Fruit fly (Drosophila melanogaster) whole organism, embryonic: Measurements from ENCODE around the gene CG6000.

Experiments used
- Aef1 ChIP-seq: fragments of 200-800 bp; sonication (Bioruptor generic); IDR thresholded peaks from 3 replicates; pipeline ENCODE4 v1.3.6; 2022; ENCODE audit warnings: missing biosample characterization, missing genetic modification characterization
- Asciz ChIP-seq: fragments of 200-800 bp; sonication (Bioruptor generic); optimal IDR thresholded peaks from 2 replicates; lab custom pipeline; 2017; ENCODE audit warnings: missing biosample characterization, mild to moderate bottlenecking, missing genetic modification characterization, missing genetic modification reagents
- CG10147 ChIP-seq: fragments of 200-800 bp; sonication (Bioruptor generic); optimal IDR thresholded peaks from 2 replicates; lab custom pipeline; 2019; ENCODE audit warnings: missing biosample characterization, mild to moderate bottlenecking, missing genetic modification characterization, moderate library complexity
- CG10462 ChIP-seq: fragments of 200-800 bp; sonication (Bioruptor generic); optimal IDR thresholded peaks from 2 replicates; lab custom pipeline; 2016; ENCODE audit warnings: missing biosample characterization, missing genetic modification characterization
- CG12155 ChIP-seq: fragments of 200-800 bp; sonication (Bioruptor generic); optimal IDR thresholded peaks from 3 replicates; lab custom pipeline; 2016; ENCODE audit warnings: missing biosample characterization, missing genetic modification characterization
- CG14710 ChIP-seq: fragments of 200-800 bp; sonication (Bioruptor generic); optimal IDR thresholded peaks from 3 replicates; lab custom pipeline; 2019; ENCODE audit warnings: missing biosample characterization, mild to moderate bottlenecking, missing genetic modification characterization, moderate library complexity
- CG14965 ChIP-seq: fragments of 200-800 bp; sonication (Bioruptor generic); optimal IDR thresholded peaks from 2 replicates; lab custom pipeline; 2016; ENCODE audit warnings: missing biosample characterization, missing genetic modification characterization, borderline replicate concordance
- CG18262 ChIP-seq: fragments of 200-800 bp; optimal IDR thresholded peaks from 3 replicates; lab custom pipeline; 2019; ENCODE audit warnings: missing biosample characterization, mild to moderate bottlenecking, missing genetic modification characterization, moderate library complexity
- CG1832 ChIP-seq: fragments of 200-800 bp; sonication (Bioruptor generic); optimal IDR thresholded peaks from 2 replicates; lab custom pipeline; 2017; ENCODE audit warnings: missing biosample characterization, mild to moderate bottlenecking, missing genetic modification characterization, inconsistent platforms
- CG18619 ChIP-seq: fragments of 200-800 bp; sonication (Bioruptor generic); optimal IDR thresholded peaks from 3 replicates; lab custom pipeline; 2017; ENCODE audit warnings: missing biosample characterization, mild to moderate bottlenecking, missing genetic modification characterization
- CG2120 ChIP-seq: fragments of 200-800 bp; sonication (Bioruptor generic); optimal IDR thresholded peaks from 3 replicates; lab custom pipeline; 2016; ENCODE audit warnings: missing biosample characterization, missing genetic modification characterization
- CG2712 ChIP-seq: fragments of 200-800 bp; optimal IDR thresholded peaks from 3 replicates; lab custom pipeline; 2019; ENCODE audit warnings: missing biosample characterization, mild to moderate bottlenecking, missing genetic modification characterization, moderate library complexity
- CG2889 ChIP-seq: fragments of 200-800 bp; sonication (Bioruptor generic); IDR thresholded peaks from 3 replicates; pipeline ENCODE4 v1.3.6; 2022; ENCODE audit warnings: missing biosample characterization, missing genetic modification characterization
- CG31365 ChIP-seq: fragments of 200-800 bp; sonication (Bioruptor generic); optimal IDR thresholded peaks from 2 replicates; lab custom pipeline; 2018; ENCODE audit warnings: missing biosample characterization, mild to moderate bottlenecking, missing genetic modification characterization
- CG32532 ChIP-seq: fragments of 200-800 bp; sonication (Bioruptor generic); IDR thresholded peaks from 2 replicates; pipeline ENCODE4 v1.3.6; 2022; ENCODE audit warnings: missing biosample characterization, missing genetic modification characterization
- CG32772 ChIP-seq: fragments of 200-800 bp; sonication (Bioruptor generic); IDR thresholded peaks from 2 replicates; pipeline ENCODE4 v1.3.6; 2022; ENCODE audit warnings: missing biosample characterization, missing genetic modification characterization
- CG7928 ChIP-seq: fragments of 200-800 bp; sonication (Bioruptor generic); optimal IDR thresholded peaks from 2 replicates; lab custom pipeline; 2017; ENCODE audit warnings: missing biosample characterization, mild to moderate bottlenecking, missing genetic modification characterization
- CG8290 ChIP-seq, 3 experiments: fragments of 200-800 bp; sonication (Bioruptor generic); optimal IDR thresholded peaks; 2 replicates each; lab custom pipeline; 2016 to 2019; ENCODE audit warnings: missing biosample characterization in 3 of 3, missing genetic modification characterization in 3 of 3, mild to moderate bottlenecking in 2 of 3, moderate library complexity in 1 of 3
- CG9609 ChIP-seq: fragments of 200-800 bp; sonication (Bioruptor generic); optimal IDR thresholded peaks from 3 replicates; lab custom pipeline; 2016; ENCODE audit warnings: missing biosample characterization, missing genetic modification characterization
- Elba2 ChIP-seq: fragments of 200-800 bp; sonication (Bioruptor generic); optimal IDR thresholded peaks from 3 replicates; lab custom pipeline; 2016; ENCODE audit warnings: missing biosample characterization, missing genetic modification characterization
- Ets65A ChIP-seq: fragments of 200-800 bp; sonication (Bioruptor generic); peaks from one replicate; lab custom pipeline; 2016; ENCODE audit warnings: missing biosample characterization, missing genetic modification characterization
- Gsc ChIP-seq: fragments of 200-800 bp; sonication (Bioruptor generic); IDR thresholded peaks from 2 replicates; pipeline ENCODE4 v1.3.6; 2022; ENCODE audit warnings: missing biosample characterization, missing genetic modification characterization
- HmgD ChIP-seq: fragments of 200-800 bp; sonication (Bioruptor generic); optimal IDR thresholded peaks from 3 replicates; lab custom pipeline; 2016; ENCODE audit warnings: missing biosample characterization, missing genetic modification characterization
- Hr39 ChIP-seq: fragments of >200 bp; optimal IDR thresholded peaks from 2 replicates; lab custom pipeline; 2017
- Oaz ChIP-seq: fragments of 200-800 bp; sonication (Bioruptor generic); IDR thresholded peaks from 2 replicates; pipeline ENCODE4 v1.3.6; 2022; ENCODE audit warnings: missing biosample characterization, missing genetic modification characterization
- Pdp1 ChIP-seq, 2 experiments: fragments of 200-800 bp; sonication (Bioruptor generic); optimal IDR thresholded peaks; 3 replicates each; lab custom pipeline; 2016; ENCODE audit warnings: missing biosample characterization in 2 of 2, missing genetic modification characterization in 2 of 2, mild to moderate bottlenecking in 1 of 2, moderate library complexity in 1 of 2
- Poxn ChIP-seq: fragments of 200-800 bp; sonication (Bioruptor generic); IDR thresholded peaks from 2 replicates; pipeline ENCODE4 v1.3.6; 2022; ENCODE audit warnings: missing biosample characterization, missing genetic modification characterization
- Side ChIP-seq: fragments of 200-800 bp; sonication (Bioruptor generic); optimal IDR thresholded peaks from 2 replicates; lab custom pipeline; 2016; ENCODE audit warnings: missing biosample characterization, missing genetic modification characterization
- Sox100B ChIP-seq: fragments of 200-800 bp; sonication (Bioruptor generic); optimal IDR thresholded peaks from 3 replicates; lab custom pipeline; 2018; ENCODE audit warnings: missing biosample characterization, mild to moderate bottlenecking, missing genetic modification characterization
- Trl ChIP-seq, 3 experiments: fragments of >200 bp in 2 of 3; fragments of 200-800 bp in 1 of 3; sonication (Bioruptor generic) in 1 of 3; optimal IDR thresholded peaks; 2 replicates in 1 of 3; 3 replicates in 2 of 3; lab custom pipeline; 2016 to 2017; ENCODE audit warnings: missing biosample characterization in 1 of 3, missing genetic modification characterization in 1 of 3
- Vsx1 ChIP-seq: fragments of 200-800 bp; sonication (Bioruptor generic); optimal IDR thresholded peaks from 2 replicates; lab custom pipeline; 2017; ENCODE audit warnings: missing biosample characterization, mild to moderate bottlenecking, missing genetic modification characterization, missing genetic modification reagents
- Xrp1 ChIP-seq: fragments of 200-800 bp; sonication (Bioruptor generic); IDR thresholded peaks from 2 replicates; pipeline ENCODE4 v1.3.6; 2022; ENCODE audit warnings: missing biosample characterization, missing genetic modification characterization
- ap ChIP-seq: fragments of 200-800 bp; sonication (Bioruptor generic); IDR thresholded peaks from 2 replicates; pipeline ENCODE4 v1.3.6; 2022; ENCODE audit warnings: missing biosample characterization, missing genetic modification characterization
- ara ChIP-seq: fragments of 200-800 bp; sonication (Bioruptor generic); IDR thresholded peaks from 2 replicates; pipeline ENCODE4 v1.3.6; 2022; ENCODE audit warnings: missing biosample characterization, missing genetic modification characterization
- cad ChIP-seq: fragments of >200 bp; optimal IDR thresholded peaks from 2 replicates; lab custom pipeline; 2017; ENCODE audit warnings: missing biosample characterization, missing genetic modification characterization
- dmrt11E ChIP-seq: fragments of 200-800 bp; sonication (Bioruptor generic); optimal IDR thresholded peaks from 3 replicates; lab custom pipeline; 2018; ENCODE audit warnings: missing biosample characterization, mild to moderate bottlenecking, missing genetic modification characterization, moderate library complexity
- dysf ChIP-seq: fragments of 200-800 bp; sonication (Bioruptor generic); IDR thresholded peaks from 3 replicates; pipeline ENCODE4 v1.3.6; 2022; ENCODE audit warnings: missing biosample characterization, missing genetic modification characterization
- gcm ChIP-seq: fragments of 200-800 bp; sonication (Bioruptor generic); optimal IDR thresholded peaks from 2 replicates; lab custom pipeline; 2019; ENCODE audit warnings: missing biosample characterization, mild to moderate bottlenecking, missing genetic modification characterization, moderate library complexity
- hb ChIP-seq: fragments of 200-800 bp; sonication (Bioruptor generic); IDR thresholded peaks from 3 replicates; pipeline ENCODE4 v1.3.6; 2022; ENCODE audit warnings: missing biosample characterization, missing genetic modification characterization; ENCODE audit not compliant: partially characterized antibody
- ind ChIP-seq: fragments of 200-800 bp; sonication (Bioruptor generic); optimal IDR thresholded peaks from 3 replicates; lab custom pipeline; 2016; ENCODE audit warnings: missing biosample characterization, missing genetic modification characterization
- klu ChIP-seq: fragments of 200-800 bp; sonication (Bioruptor generic); IDR thresholded peaks from 2 replicates; pipeline ENCODE4 v1.3.6; 2022; ENCODE audit warnings: missing biosample characterization, missing genetic modification characterization
- lilli ChIP-seq: fragments of 200-800 bp; sonication (Bioruptor generic); optimal IDR thresholded peaks from 3 replicates; lab custom pipeline; 2016; ENCODE audit warnings: missing biosample characterization, missing genetic modification characterization
- luna ChIP-seq: fragments of 200-800 bp; sonication (Bioruptor generic); optimal IDR thresholded peaks from 2 replicates; lab custom pipeline; 2016; ENCODE audit warnings: missing biosample characterization, missing genetic modification characterization
- p53 ChIP-seq: fragments of 200-800 bp; sonication (Bioruptor generic); optimal IDR thresholded peaks from 2 replicates; lab custom pipeline; 2016; ENCODE audit warnings: missing biosample characterization, missing genetic modification characterization
- pho ChIP-seq: fragments of 200-800 bp; sonication (Bioruptor generic); optimal IDR thresholded peaks from 2 replicates; lab custom pipeline; 2016; ENCODE audit warnings: missing biosample characterization, missing genetic modification characterization
- psq ChIP-seq: fragments of 200-800 bp; sonication (Bioruptor generic); optimal IDR thresholded peaks from 2 replicates; lab custom pipeline; 2017; ENCODE audit warnings: missing biosample characterization, missing genetic modification characterization
- ssp ChIP-seq: fragments of 200-800 bp; sonication (Bioruptor generic); IDR thresholded peaks from 2 replicates; pipeline ENCODE4 v1.3.6; 2022; ENCODE audit warnings: missing biosample characterization, missing genetic modification characterization
- stc ChIP-seq: fragments of 200-800 bp; sonication (Bioruptor generic); IDR thresholded peaks from 2 replicates; pipeline ENCODE4 v1.3.6; 2022; ENCODE audit warnings: missing biosample characterization, missing genetic modification characterization
- stwl ChIP-seq: fragments of 200-800 bp; sonication (Bioruptor generic); optimal IDR thresholded peaks from 3 replicates; lab custom pipeline; 2018; ENCODE audit warnings: missing biosample characterization, mild to moderate bottlenecking, missing genetic modification characterization, moderate library complexity
- yki ChIP-seq: fragments of >200 bp; optimal IDR thresholded peaks from 3 replicates; lab custom pipeline; 2018
- z ChIP-seq: fragments of 200-800 bp; sonication (Bioruptor generic); IDR thresholded peaks from 3 replicates; pipeline ENCODE4 v1.3.6; 2022; ENCODE audit warnings: missing biosample characterization, missing genetic modification characterization

CG6000 gene

dm6 chr3R:24010637-24011214 is 43.5 kb upstream of the CG6000 start (continued):
- no peak for TF ChIP-seq pho
- TF ChIP-seq stc (GFP tag; lab: Robert Waterston, UW) = peak; percentile 68
- no peak for TF ChIP-seq klu (GFP tag; lab: Robert Waterston, UW)
- TF ChIP-seq z = no peak
- no peak for TF ChIP-seq CG31365 (tag; lab: Kevin White, UChicago)
- no peak for TF ChIP-seq yki (lab: Kevin White, UChicago)
- no peak for TF ChIP-seq CG8290 (GFP tag; optimal IDR thresholded peaks at IDR 0.05; lab: Kevin White, UChicago)
- peak in 1 of 2 experiments; percentile 65 for TF ChIP-seq CG8290 (tag; optimal IDR thresholded peaks at IDR 0.05; lab: Kevin White, UChicago)
- no peak for TF ChIP-seq Side
- no peak for TF ChIP-seq psq (GFP tag; lab: Kevin White, UChicago)
- peak; percentile 8 to 33 for TF ChIP-seq Pdp1 (GFP tag; optimal IDR thresholded peaks at IDR 0.05; lab: Kevin White, UChicago)
- TF ChIP-seq ap (GFP tag; lab: Robert Waterston, UW) = peak; percentile 35; the same call in 1 of the 2 replicates
- no peak for TF ChIP-seq CG14965 (GFP tag; lab: Kevin White, UChicago)
- TF ChIP-seq HmgD = no peak
- TF ChIP-seq p53 = no peak
- TF ChIP-seq Trl (optimal IDR thresholded peaks at IDR 0.05; lab: Kevin White, UChicago) = no peak
- no peak for TF ChIP-seq Trl (GFP tag; optimal IDR thresholded peaks at IDR 0.05; lab: Kevin White, UChicago)
- peak; percentile 78; the same call in 1 of the 2 replicates for TF ChIP-seq CG32532 (GFP tag; lab: Robert Waterston, UW)
- peak; percentile 80 for TF ChIP-seq CG2120 (GFP tag; lab: Kevin White, UChicago)
- TF ChIP-seq CG32772 (GFP tag; lab: Robert Waterston, UW) = peak; percentile 60
- TF ChIP-seq CG18619 (GFP tag; lab: Kevin White, UChicago) = peak; percentile 64
- peak; percentile 53; the same call in 1 of the 2 replicates for TF ChIP-seq Oaz (GFP tag; lab: Robert Waterston, UW)
- peak; percentile 46 for TF ChIP-seq CG2712 (tag; lab: Kevin White, UChicago)
- peak; percentile 53 for TF ChIP-seq CG10147
- no peak for TF ChIP-seq Poxn (GFP tag; lab: Robert Waterston, UW)
- peak; percentile 38 for TF ChIP-seq gcm (GFP tag; lab: Kevin White, UChicago)
- TF ChIP-seq Xrp1 (GFP tag; lab: Robert Waterston, UW) = peak; percentile 65; the same call in 1 of the 2 replicates
- TF ChIP-seq Aef1 (GFP tag; lab: Robert Waterston, UW) = peak; percentile 67; the same call in 2 of the 3 replicates
- no peak for TF ChIP-seq cad (GFP tag; lab: Kevin White, UChicago)
- TF ChIP-seq CG18262 (tag; lab: Kevin White, UChicago) = peak; percentile 45
- TF ChIP-seq dmrt11E (tag; lab: Kevin White, UChicago) = peak; percentile 4
- no peak for TF ChIP-seq stwl (tag; lab: Kevin White, UChicago)
- TF ChIP-seq CG9609 (GFP tag; lab: Kevin White, UChicago) = no peak
- peak; percentile 52 for TF ChIP-seq Ets65A (GFP tag; lab: Kevin White, UChicago)
- TF ChIP-seq CG7928 (GFP tag; lab: Kevin White, UChicago) = no peak
- no peak for TF ChIP-seq CG14710 (tag; lab: Kevin White, UChicago)
- no peak for TF ChIP-seq Gsc (GFP tag; lab: Robert Waterston, UW)
- no peak for TF ChIP-seq ara (GFP tag; lab: Robert Waterston, UW)
- TF ChIP-seq dysf (GFP tag; lab: Robert Waterston, UW) = peak; percentile 81
- 0 out of 3 replicates have a peak, but pooled peaks have one; percentile 53 for TF ChIP-seq CG2889 (GFP tag; lab: Robert Waterston, UW)
- peak; percentile 42 for TF ChIP-seq lilli (GFP tag; lab: Kevin White, UChicago)
- peak; percentile 27 for TF ChIP-seq CG12155 (GFP tag; lab: Kevin White, UChicago)
- no peak for TF ChIP-seq Asciz (GFP tag; lab: Kevin White, UChicago)
- TF ChIP-seq Sox100B (GFP tag; lab: Kevin White, UChicago) = peak; percentile 18
- no peak for TF ChIP-seq CG10462 (GFP tag; lab: Kevin White, UChicago)
- no peak for TF ChIP-seq Elba2 (GFP tag; lab: Kevin White, UChicago)
- peak; percentile 44; the same call in 1 of the 2 replicates for TF ChIP-seq ssp (GFP tag; lab: Robert Waterston, UW)
- no peak for TF ChIP-seq hb (GFP tag; lab: Robert Waterston, UW)
- peak; percentile 11 for TF ChIP-seq Vsx1 (GFP tag; lab: Kevin White, UChicago)
- TF ChIP-seq Hr39 = no peak
- peak; percentile 28 for TF ChIP-seq ind (GFP tag; lab: Kevin White, UChicago)
- TF ChIP-seq CG1832 (GFP tag; lab: Kevin White, UChicago) = no peak
- TF ChIP-seq luna (GFP tag; lab: Kevin White, UChicago) = no peak
